Worm (Caenorhabditis elegans): ENCODE data around the gene F13C5.1.

DNA sequence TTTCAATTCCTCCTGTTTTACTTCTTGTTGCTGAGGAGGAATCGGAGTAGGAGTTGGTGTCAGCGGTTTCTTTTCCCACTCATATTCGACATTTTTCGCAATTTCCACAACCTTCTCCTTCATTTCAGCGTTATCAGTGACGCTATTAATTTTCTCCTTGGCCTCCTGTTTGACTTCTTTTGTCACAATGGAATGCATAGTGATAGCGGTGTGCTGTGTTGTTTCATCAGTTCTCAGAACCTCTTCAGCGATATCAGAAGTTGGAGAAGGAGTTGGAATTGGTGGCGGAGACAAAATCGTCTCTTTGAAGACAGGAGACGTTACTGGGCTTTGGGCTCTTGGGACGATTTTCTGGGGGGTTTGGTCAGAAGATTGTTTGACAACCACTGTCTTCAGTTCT is 44.5 kb downstream of the F13C5.1 start:
- no peak for TF ChIP-seq hsf-1 (GFP tag; IDR thresholded peaks at IDR 0.05)
- no peak for TF ChIP-seq rcor-1 (GFP tag; IDR thresholded peaks at IDR 0.05)
- TF ChIP-seq D2030.7 (GFP tag; IDR thresholded peaks at IDR 0.05): no peak
- no peak for TF ChIP-seq ccch-3 (GFP tag; optimal IDR thresholded peaks at IDR 0.05)
- no peak for TF ChIP-seq ama-1 (optimal IDR thresholded peaks at IDR 0.05)
- no peak for TF ChIP-seq ama-1 (GFP tag; optimal IDR thresholded peaks at IDR 0.05)

All from whole organism, young adult.